Worm (Caenorhabditis elegans) whole organism, L3 larva: Measurements from ENCODE around the gene F36D3.8.

ENCODE experiments used
- ama-1 ChIP-seq: fragments of 150-350 bp; optimal IDR thresholded peaks from 2 replicates; lab custom pipeline; 2018
- elt-1 ChIP-seq: fragments of 150-350 bp; optimal IDR thresholded peaks from 2 replicates; lab custom pipeline; 2014; ENCODE audit warnings: missing biosample characterization, missing genetic modification characterization
- elt-3 ChIP-seq, 3 experiments: fragments of 150-350 bp in 1 of 3; sonication (generic microtip) in 2 of 3; optimal IDR thresholded peaks; 2 replicates in 2 of 3; 4 replicates in 1 of 3; lab custom pipeline; 2014 to 2017; ENCODE audit warnings: missing biosample characterization in 3 of 3, missing genetic modification characterization in 3 of 3
- jun-1 ChIP-seq: fragments of 150-350 bp; optimal IDR thresholded peaks from 2 replicates; lab custom pipeline; 2014; ENCODE audit warnings: missing biosample characterization, missing genetic modification reagents, missing genetic modification characterization
- lin-15B ChIP-seq: fragments of 150-350 bp; optimal IDR thresholded peaks from 2 replicates; lab custom pipeline; 2014; ENCODE audit warnings: missing biosample characterization, missing genetic modification characterization
- mdl-1 ChIP-seq: fragments of 150-350 bp; optimal IDR thresholded peaks from 2 replicates; lab custom pipeline; 2014; ENCODE audit warnings: missing biosample characterization, missing genetic modification characterization
- nhr-11 ChIP-seq: fragments of 150-350 bp; optimal IDR thresholded peaks from 2 replicates; lab custom pipeline; 2014; ENCODE audit warnings: missing biosample characterization, missing genetic modification characterization
- nhr-28 ChIP-seq: fragments of 150-350 bp; optimal IDR thresholded peaks from 2 replicates; lab custom pipeline; 2014; ENCODE audit warnings: missing biosample characterization, missing genetic modification characterization
- nhr-76 ChIP-seq: fragments of 150-350 bp; sonication (generic microtip); optimal IDR thresholded peaks from 5 replicates; lab custom pipeline; 2014; ENCODE audit warnings: missing biosample characterization, missing genetic modification characterization
- snpc-4 ChIP-seq: fragments of 150-350 bp; optimal IDR thresholded peaks from 2 replicates; lab custom pipeline; 2014; ENCODE audit warnings: missing biosample characterization, missing genetic modification characterization
- unc-39 ChIP-seq: sonication (generic microtip); optimal IDR thresholded peaks from 4 replicates; lab custom pipeline; 2017; ENCODE audit warnings: missing biosample characterization, missing genetic modification characterization

DNA sequence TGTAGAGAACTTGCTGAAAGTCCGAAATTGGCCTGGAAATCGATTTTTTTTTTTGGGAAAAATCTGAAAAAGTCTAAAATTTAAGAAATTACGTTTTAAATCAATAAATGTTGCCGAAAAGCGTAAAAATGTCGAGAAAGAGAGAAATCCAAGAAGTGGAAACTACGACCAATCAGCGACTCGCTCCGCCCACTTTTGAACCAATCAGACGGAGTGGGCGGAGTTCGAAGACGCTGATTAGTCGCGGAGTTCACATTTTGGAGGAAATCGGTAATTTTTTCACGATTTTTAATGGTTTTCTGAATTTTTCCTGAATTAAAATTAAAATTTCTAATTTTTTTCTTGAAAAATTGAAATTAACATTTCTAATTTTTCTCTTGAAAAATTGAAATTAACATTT, 12.7 kb downstream of the F36D3.8 start:
- TF ChIP-seq elt-1 (no peak), lin-15B (tag; lab: Kevin White, UChicago) (no peak), ama-1 (lab: Kevin White, UChicago) (no peak), snpc-4 (tag; lab: Kevin White, UChicago) (no peak), jun-1 (no peak), nhr-11 (tag; lab: Kevin White, UChicago) (no peak), nhr-76 (tag; lab: Kevin White, UChicago) (no peak), mdl-1 (tag; lab: Kevin White, UChicago) (no peak), nhr-28 (tag; lab: Kevin White, UChicago) (no peak), unc-39 (tag; lab: Kevin White, UChicago) (no peak), elt-3 (tag; optimal IDR thresholded peaks at IDR 0.05; lab: Kevin White, UChicago) (no peak)
